Worm (Caenorhabditis elegans): ENCODE measurements around the gene mak-2.

The mak-2 gene

DNA sequence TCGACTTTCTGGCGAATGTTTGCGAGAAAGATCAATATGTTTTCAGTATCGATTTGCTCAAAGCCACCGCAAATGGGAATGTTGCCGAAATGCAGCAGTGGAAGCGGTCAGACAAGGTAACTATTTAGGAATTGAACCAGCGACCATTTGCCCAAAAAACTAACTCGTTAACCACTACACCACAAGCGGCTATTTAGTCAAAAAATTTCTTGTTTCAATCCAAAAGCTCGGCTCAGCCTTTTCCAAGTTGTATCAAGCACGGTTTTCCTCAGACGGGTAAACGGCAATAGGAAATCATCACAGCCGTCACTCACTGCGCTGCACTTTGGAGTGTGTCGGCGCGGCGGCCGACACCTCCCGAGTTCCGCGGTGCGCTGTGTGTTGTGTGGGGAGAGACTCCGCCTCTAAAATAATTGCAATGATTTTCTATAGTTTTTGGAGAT is 18.3 kb upstream of the mak-2 start (continued):
- TF ChIP-seq hlh-26 (GFP tag; conservative IDR thresholded peaks at IDR 0.05) (no peak), ama-1 (optimal IDR thresholded peaks at IDR 0.05) (peak; percentile 97), ama-1 (GFP tag; optimal IDR thresholded peaks at IDR 0.05) (peak; percentile 27 to 60), lin-54 (GFP tag; optimal IDR thresholded peaks at IDR 0.05) (peak; percentile 88), F33H1.4 (GFP tag; IDR thresholded peaks at IDR 0.05) (peak; percentile 81), nhr-179 (tag; optimal IDR thresholded peaks at IDR 0.05) (no peak), lsl-1 (GFP tag; optimal IDR thresholded peaks at IDR 0.05) (peak; percentile 85), ztf-28 (GFP tag; IDR thresholded peaks at IDR 0.05) (peak; percentile 95), aptf-3 (GFP tag; IDR thresholded peaks at IDR 0.05) (no peak), unc-130 (GFP tag; optimal IDR thresholded peaks at IDR 0.05) (peak; percentile 63), madf-6 (GFP tag; IDR thresholded peaks at IDR 0.05) (peak; percentile 88), attf-6 (GFP tag; IDR thresholded peaks at IDR 0.05) (peak; percentile 93), lag-1 (GFP tag; IDR thresholded peaks at IDR 0.05) (no peak), F57C9.4 (tag; optimal IDR thresholded peaks at IDR 0.05) (no peak), F55B11.4 (tag; optimal IDR thresholded peaks at IDR 0.05; ENCODE audit: borderline replicate concordance, insufficient read depth) (no peak), B0035.1 (tag; optimal IDR thresholded peaks at IDR 0.05) (peak; percentile 64), bed-1 (GFP tag; IDR thresholded peaks at IDR 0.05) (0 out of 2 replicates have a peak, but pooled peaks have one; percentile 44), aptf-2 (GFP tag; conservative IDR thresholded peaks at IDR 0.05) (no peak), tbx-9 (tag; optimal IDR thresholded peaks at IDR 0.05; ENCODE audit: borderline replicate concordance) (no peak), F49E8.2 (tag; optimal IDR thresholded peaks at IDR 0.05; ENCODE audit: insufficient read depth) (peak; percentile 97), F37B4.10 (GFP tag; IDR thresholded peaks at IDR 0.05) (no peak), pha-4 (tag; optimal IDR thresholded peaks at IDR 0.05) (no peak), ceh-79 (tag; optimal IDR thresholded peaks at IDR 0.05) (peak; percentile 84), hsf-1 (GFP tag; IDR thresholded peaks at IDR 0.05) (peak; percentile 73; the same call in 1 of the 2 replicates), chd-7 (tag; optimal IDR thresholded peaks at IDR 0.05) (no peak), madf-10 (tag; optimal IDR thresholded peaks at IDR 0.05) (peak; percentile 58), ceh-40 (GFP tag; IDR thresholded peaks at IDR 0.05) (no peak), C06A6.2 (GFP tag; conservative IDR thresholded peaks at IDR 0.05) (0 out of 2 replicates have a peak, but pooled peaks have one; percentile 20), Y53G8AR.9 (GFP tag; conservative IDR thresholded peaks at IDR 0.05) (peak; percentile 56), Y53F4B.3 (GFP tag; IDR thresholded peaks at IDR 0.05) (peak; percentile 46), let-526 (GFP tag; IDR thresholded peaks at IDR 0.05) (0 out of 2 replicates have a peak, but pooled peaks have one; percentile 23), efl-1 (GFP tag; optimal IDR thresholded peaks at IDR 0.05) (peak; percentile 44), F52B5.7 (tag; optimal IDR thresholded peaks at IDR 0.05) (peak; percentile 72), K12H6.12 (tag; optimal IDR thresholded peaks at IDR 0.05) (peak; percentile 18), hmg-1.2 (GFP tag; IDR thresholded peaks at IDR 0.05) (peak; percentile 98), F39B2.1 (GFP tag; IDR thresholded peaks at IDR 0.05) (0 out of 2 replicates have a peak, but pooled peaks have one; percentile 36), ztf-18 (tag; optimal IDR thresholded peaks at IDR 0.05) (peak; percentile 62), lin-35 (GFP tag; optimal IDR thresholded peaks at IDR 0.05) (peak in 1 of 3 experiments; percentile 62), attf-3 (GFP tag; conservative IDR thresholded peaks at IDR 0.05) (peak; percentile 76), F23B12.7 (tag; optimal IDR thresholded peaks at IDR 0.05; ENCODE audit: insufficient read depth) (peak; percentile 88), ztf-22 (GFP tag; optimal IDR thresholded peaks at IDR 0.05) (no peak), sdz-38 (tag; optimal IDR thresholded peaks at IDR 0.05) (peak; percentile 33), mes-4 (tag; optimal IDR thresholded peaks at IDR 0.05) (peak; percentile 49), lir-1 (GFP tag; conservative IDR thresholded peaks at IDR 0.05) (peak; percentile 83), ekl-4 (GFP tag; IDR thresholded peaks at IDR 0.05) (peak; percentile 91), mcd-1 (GFP tag; IDR thresholded peaks at IDR 0.05) (peak; percentile 93), nhr-120 (GFP tag; IDR thresholded peaks at IDR 0.05) (no peak), nhr-80 (tag; optimal IDR thresholded peaks at IDR 0.05) (peak; percentile 50), egl-18 (GFP tag; IDR thresholded peaks at IDR 0.05) (no peak)
